Worm (Caenorhabditis elegans): ENCODE results near the gene sek-6.

sek-6 gene

ce11 chrX:10081077-10081476 is 50.1 kb downstream of the sek-6 start:
- TF ChIP-seq lin-38 (GFP tag; IDR thresholded peaks at IDR 0.05) (no peak), ces-1 (GFP tag; optimal IDR thresholded peaks at IDR 0.05) (no peak), unc-62 (GFP tag; optimal IDR thresholded peaks at IDR 0.05 in 1 of 2) (peak in 1 of 2 experiments; percentile 19), unc-62 (tag; optimal IDR thresholded peaks at IDR 0.05) (no peak)

Data from whole organism, L4 larva.